Worm (Caenorhabditis elegans) whole organism, late embryonic: ENCODE data around the gene F09F9.3.
A peak's percentile ranks its signal among the peaks of the same experiment; 100 is the strongest.

ENCODE experiments used
- F13H6.1 ChIP-seq: sonication (generic microtip); optimal IDR thresholded peaks from 2 replicates; lab custom pipeline; 2016; ENCODE audit warnings: missing genetic modification characterization, missing compliant biosample characterization
- Y22D7AL.16 ChIP-seq: sonication (generic microtip); optimal IDR thresholded peaks from 2 replicates; lab custom pipeline; 2016; ENCODE audit warnings: missing genetic modification characterization, missing compliant biosample characterization
- ahr-1 ChIP-seq: sonication (generic microtip); optimal IDR thresholded peaks from 2 replicates; lab custom pipeline; 2016; ENCODE audit warnings: missing genetic modification characterization, missing compliant biosample characterization
- ceh-14 ChIP-seq: sonication (generic microtip); optimal IDR thresholded peaks from 2 replicates; lab custom pipeline; 2016; ENCODE audit warnings: missing genotype, missing genetic modification characterization, missing compliant biosample characterization
- ceh-18 ChIP-seq: sonication (generic microtip); optimal IDR thresholded peaks from 2 replicates; lab custom pipeline; 2016; ENCODE audit warnings: missing genetic modification characterization, missing compliant biosample characterization
- ceh-2 ChIP-seq: sonication (generic microtip); optimal IDR thresholded peaks from 2 replicates; lab custom pipeline; 2016; ENCODE audit warnings: missing genotype, missing genetic modification characterization, missing compliant biosample characterization
- ceh-31 ChIP-seq: sonication (generic microtip); optimal IDR thresholded peaks from 2 replicates; lab custom pipeline; 2016; ENCODE audit warnings: missing genetic modification characterization, missing compliant biosample characterization
- ceh-45 ChIP-seq: fragments of 200-800 bp; sonication (Bioruptor generic); IDR thresholded peaks from 2 replicates; pipeline ENCODE4 v1.3.6; 2022; ENCODE audit warnings: missing genetic modification reagents, missing genetic modification characterization, missing compliant biosample characterization
- ceh-48 ChIP-seq: sonication (generic microtip); optimal IDR thresholded peaks from 2 replicates; lab custom pipeline; 2016; ENCODE audit warnings: missing genetic modification characterization, inconsistent platforms, missing compliant biosample characterization
- ceh-6 ChIP-seq: fragments of 200-800 bp; sonication (Bioruptor generic); optimal IDR thresholded peaks from 2 replicates; lab custom pipeline; 2018; ENCODE audit warnings: mild to moderate bottlenecking, missing genetic modification characterization, missing compliant biosample characterization
- hlh-30 ChIP-seq: sonication (generic microtip); optimal IDR thresholded peaks from 2 replicates; lab custom pipeline; 2017; ENCODE audit warnings: antibody characterized with exemption, missing genetic modification characterization, missing compliant biosample characterization; ENCODE audit not compliant: insufficient read depth
- hlh-8 ChIP-seq: sonication (generic microtip); optimal IDR thresholded peaks from 2 replicates; lab custom pipeline; 2016; ENCODE audit warnings: missing genotype, missing genetic modification characterization, missing compliant biosample characterization
- lin-11 ChIP-seq: fragments of 200-800 bp; sonication (Bioruptor generic); optimal IDR thresholded peaks from 2 replicates; lab custom pipeline; 2018; ENCODE audit warnings: mild to moderate bottlenecking, missing genetic modification characterization, missing compliant biosample characterization
- nfya-1 ChIP-seq: sonication (generic microtip); optimal IDR thresholded peaks from 2 replicates; lab custom pipeline; 2017; ENCODE audit warnings: missing genetic modification characterization, mild to moderate bottlenecking, missing compliant biosample characterization, antibody characterized with exemption, moderate library complexity
- nhr-232 ChIP-seq: sonication (generic microtip); optimal IDR thresholded peaks from 2 replicates; lab custom pipeline; 2016; ENCODE audit warnings: missing genetic modification characterization, missing compliant biosample characterization
- odd-2 ChIP-seq: sonication (generic microtip); optimal IDR thresholded peaks from 2 replicates; lab custom pipeline; 2017; ENCODE audit warnings: antibody characterized with exemption, mild to moderate bottlenecking, missing genetic modification characterization, missing compliant biosample characterization
- pha-2 ChIP-seq: sonication (generic microtip); optimal IDR thresholded peaks from 2 replicates; lab custom pipeline; 2017; ENCODE audit warnings: mild to moderate bottlenecking, missing genetic modification characterization, missing compliant biosample characterization
- pqm-1 ChIP-seq: sonication (generic microtip); optimal IDR thresholded peaks from 2 replicates; lab custom pipeline; 2016; ENCODE audit warnings: missing genetic modification characterization, missing compliant biosample characterization
- ref-2 ChIP-seq: sonication (generic microtip); optimal IDR thresholded peaks from 2 replicates; lab custom pipeline; 2016; ENCODE audit warnings: missing genetic modification characterization, missing compliant biosample characterization
- rnt-1 ChIP-seq: sonication (generic microtip); optimal IDR thresholded peaks from 2 replicates; lab custom pipeline; 2016; ENCODE audit warnings: missing genetic modification characterization, missing compliant biosample characterization
- sox-4 ChIP-seq: sonication (generic microtip); optimal IDR thresholded peaks from 2 replicates; lab custom pipeline; 2017; ENCODE audit warnings: mild to moderate bottlenecking, missing genetic modification characterization, inconsistent platforms, missing compliant biosample characterization
- syd-9 ChIP-seq: sonication (generic microtip); optimal IDR thresholded peaks from 2 replicates; lab custom pipeline; 2016; ENCODE audit warnings: mild to moderate bottlenecking, missing genetic modification characterization, moderate library complexity, missing compliant biosample characterization
- tbx-7 ChIP-seq: sonication (generic microtip); optimal IDR thresholded peaks from 2 replicates; lab custom pipeline; 2016; ENCODE audit warnings: missing genotype, missing genetic modification characterization, missing compliant biosample characterization
- unc-3 ChIP-seq, 2 experiments: fragments of 200-800 bp in 1 of 2; sonication (Bioruptor generic) in 1 of 2; sonication (generic microtip) in 1 of 2; conservative IDR thresholded peaks in 1 of 2; optimal IDR thresholded peaks in 1 of 2; 2 replicates each; pipeline versions ENCODE4 v1.3.6 to Lab custom; 2016 to 2022; ENCODE audit warnings: missing compliant biosample characterization in 2 of 2, missing genetic modification characterization in 2 of 2, missing genetic modification reagents in 1 of 2
- unc-42 ChIP-seq: sonication (generic microtip); optimal IDR thresholded peaks from 2 replicates; lab custom pipeline; 2016; ENCODE audit warnings: missing genotype, missing genetic modification characterization, missing compliant biosample characterization
- unc-55 ChIP-seq: sonication (generic microtip); optimal IDR thresholded peaks from 2 replicates; lab custom pipeline; 2017; ENCODE audit warnings: missing biosample characterization, missing genetic modification reagents, missing genetic modification characterization
- unc-86 ChIP-seq: sonication (generic microtip); optimal IDR thresholded peaks from 2 replicates; lab custom pipeline; 2016; ENCODE audit warnings: missing genetic modification characterization, missing compliant biosample characterization
- zip-5 ChIP-seq: sonication (generic microtip); optimal IDR thresholded peaks from 2 replicates; lab custom pipeline; 2016; ENCODE audit warnings: missing genetic modification characterization, missing compliant biosample characterization
- ztf-16 ChIP-seq: sonication (generic microtip); optimal IDR thresholded peaks from 2 replicates; lab custom pipeline; 2017; ENCODE audit warnings: missing genetic modification characterization, missing compliant biosample characterization

The F09F9.3 gene

ce11 chrX:4147600-4148448 lies 27.0 kb upstream of the F09F9.3 start:
- TF ChIP-seq lin-11 = no peak
- TF ChIP-seq nhr-232 = no peak
- TF ChIP-seq ceh-18 = no peak
- TF ChIP-seq pha-2 (tag; lab: Kevin White, UChicago) = no peak
- TF ChIP-seq unc-3 (GFP tag; conservative IDR thresholded peaks at IDR 0.05; lab: Robert Waterston, UW) = no peak
- TF ChIP-seq unc-3 (tag; optimal IDR thresholded peaks at IDR 0.05; lab: Kevin White, UChicago) = no peak
- no peak for TF ChIP-seq unc-86 (tag; lab: Kevin White, UChicago)
- TF ChIP-seq syd-9 (tag; lab: Kevin White, UChicago) = no peak
- no peak for TF ChIP-seq Y22D7AL.16 (tag; lab: Kevin White, UChicago)
- no peak for TF ChIP-seq ceh-2 (tag; lab: Kevin White, UChicago)
- TF ChIP-seq pqm-1 (tag; lab: Kevin White, UChicago) = no peak
- TF ChIP-seq ceh-45 = no peak
- TF ChIP-seq hlh-30 = no peak

ce11 chrX:4146798-4147543 lies 26.1 kb upstream of the F09F9.3 start:
- no peak for TF ChIP-seq ahr-1 (tag; lab: Kevin White, UChicago)
- TF ChIP-seq hlh-8 = no peak
- no peak for TF ChIP-seq ceh-6
- TF ChIP-seq zip-5 (tag; lab: Kevin White, UChicago) = no peak

ce11 chrX:4146046-4146445 lies 25.2 kb upstream of the F09F9.3 start:
- no peak for TF ChIP-seq lin-11
- TF ChIP-seq unc-55 (GFP tag; lab: Kevin White, UChicago) = no peak
- TF ChIP-seq tbx-7 (tag; lab: Kevin White, UChicago) = no peak

- TF ChIP-seq unc-55 (GFP tag; lab: Kevin White, UChicago) (peak; percentile 26), ceh-14 (tag; lab: Kevin White, UChicago) (peak; percentile 47), ztf-16 (tag; lab: Kevin White, UChicago) (no peak), unc-86 (tag; lab: Kevin White, UChicago) (peak; percentile 31), ceh-18 (peak; percentile 67), lin-11 (no peak), F13H6.1 (tag; lab: Kevin White, UChicago) (peak; percentile 30), rnt-1 (peak; percentile 19), Y22D7AL.16 (tag; lab: Kevin White, UChicago) (no peak), ceh-48 (tag; lab: Kevin White, UChicago) (peak; percentile 96), sox-4 (peak; percentile 35), unc-42 (tag; lab: Kevin White, UChicago) (peak; percentile 38), nfya-1 (tag; lab: Kevin White, UChicago) (peak; percentile 57), odd-2 (tag; lab: Kevin White, UChicago) (no peak), ref-2 (tag; lab: Kevin White, UChicago) (no peak), ceh-31 (tag; lab: Kevin White, UChicago) (peak; percentile 43)
Observed at ce11 chrX:4145051-4145826, 24.4 kb upstream of the F09F9.3 start.
